Fruit fly (Drosophila melanogaster): ENCODE measurements around the gene CG31869.

- TF ChIP-seq Hr78 (GFP tag; optimal IDR thresholded peaks at IDR 0.05) (no peak), Myc (optimal IDR thresholded peaks at IDR 0.05) (no peak), fru (GFP tag; optimal IDR thresholded peaks at IDR 0.05) (no peak), N (GFP tag; optimal IDR thresholded peaks at IDR 0.05) (no peak), sage (GFP tag; optimal IDR thresholded peaks at IDR 0.05) (no peak), pan (optimal IDR thresholded peaks at IDR 0.05) (no peak), br (GFP tag; optimal IDR thresholded peaks at IDR 0.05) (no peak), Vsx2 (GFP tag; optimal IDR thresholded peaks at IDR 0.05; ENCODE audit: partially characterized antibody) (no peak), dmrt93B (GFP tag; optimal IDR thresholded peaks at IDR 0.05) (no peak), psq (GFP tag; optimal IDR thresholded peaks at IDR 0.05) (no peak), Dfd (GFP tag; optimal IDR thresholded peaks at IDR 0.05) (no peak), foxo (GFP tag; optimal IDR thresholded peaks at IDR 0.05) (no peak)
Observed at dm6 chr2L:10770568-10770967, 30.3 kb downstream of the CG31869 start, which contains the start of gene CG17127.

All from whole organism, wandering third instar larva.